Worm (Caenorhabditis elegans) whole organism, young adult: ENCODE data around the gene srh-287.

Experiments used
- C17E4.6 ChIP-seq: fragments of 200-800 bp; sonication (Bioruptor generic); IDR thresholded peaks from 2 replicates; pipeline ENCODE4 v1.3.6; 2022; ENCODE audit warnings: missing genetic modification reagents, missing genetic modification characterization, missing compliant biosample characterization
- F10E7.11 ChIP-seq: sonication (generic microtip); optimal IDR thresholded peaks from 2 replicates; lab custom pipeline; 2017; ENCODE audit warnings: mild to moderate bottlenecking, missing genetic modification characterization, moderate library complexity, missing compliant biosample characterization
- F39B2.1 ChIP-seq: fragments of 200-800 bp; sonication (Bioruptor generic); IDR thresholded peaks from 2 replicates; pipeline ENCODE4 v1.3.6; 2022; ENCODE audit warnings: missing genetic modification reagents, missing genetic modification characterization, missing compliant biosample characterization
- K12H6.12 ChIP-seq: fragments of 200-800 bp; sonication (Bioruptor generic); optimal IDR thresholded peaks from 2 replicates; lab custom pipeline; 2018; ENCODE audit warnings: mild to moderate bottlenecking, missing genetic modification characterization, missing compliant biosample characterization
- Y79H2A.3 ChIP-seq: fragments of 200-800 bp; sonication (Bioruptor generic); conservative IDR thresholded peaks from 2 replicates; pipeline ENCODE4 v1.3.6; 2022; ENCODE audit warnings: missing genetic modification reagents, missing genetic modification characterization, missing compliant biosample characterization
- ZK185.1 ChIP-seq: sonication (generic microtip); optimal IDR thresholded peaks from 2 replicates; lab custom pipeline; 2016; ENCODE audit warnings: mild to moderate bottlenecking, missing genetic modification characterization, missing compliant biosample characterization; ENCODE audit not compliant: poor library complexity, severe bottlenecking
- athp-1 ChIP-seq: sonication (generic microtip); optimal IDR thresholded peaks from 2 replicates; lab custom pipeline; 2017; ENCODE audit warnings: mild to moderate bottlenecking, missing genetic modification characterization, missing compliant biosample characterization
- attf-6 ChIP-seq: fragments of 200-800 bp; sonication (Bioruptor generic); IDR thresholded peaks from 2 replicates; pipeline ENCODE4 v1.3.6; 2022; ENCODE audit warnings: missing genetic modification reagents, missing genetic modification characterization, missing compliant biosample characterization
- bed-2 ChIP-seq: fragments of 200-800 bp; sonication (Bioruptor generic); IDR thresholded peaks from 2 replicates; pipeline ENCODE4 v1.3.6; 2022; ENCODE audit warnings: missing genetic modification reagents, missing genetic modification characterization, missing compliant biosample characterization
- cebp-1 ChIP-seq, 2 experiments: fragments of 200-800 bp in 1 of 2; sonication (Bioruptor generic) in 1 of 2; sonication (generic microtip) in 1 of 2; IDR thresholded peaks in 1 of 2; optimal IDR thresholded peaks in 1 of 2; 2 replicates each; pipeline versions ENCODE4 v1.3.6 to Lab custom; 2017 to 2022; ENCODE audit warnings: missing compliant biosample characterization in 2 of 2, missing genetic modification characterization in 2 of 2, mild to moderate bottlenecking in 1 of 2, missing genetic modification reagents in 1 of 2, moderate library complexity in 1 of 2
- dox-1 ChIP-seq: fragments of 200-800 bp; sonication (Bioruptor generic); IDR thresholded peaks from 2 replicates; pipeline ENCODE4 v1.3.6; 2022; ENCODE audit warnings: missing genetic modification reagents, missing genetic modification characterization, missing compliant biosample characterization
- dpl-1 ChIP-seq: fragments of 150-350 bp; optimal IDR thresholded peaks from 2 replicates; lab custom pipeline; 2014; ENCODE audit warnings: missing biosample characterization, missing genetic modification reagents, missing genetic modification characterization
- egrh-3 ChIP-seq: fragments of 200-800 bp; sonication (Bioruptor generic); IDR thresholded peaks from 2 replicates; pipeline ENCODE4 v1.3.6; 2022; ENCODE audit warnings: missing genetic modification reagents, missing genetic modification characterization, missing compliant biosample characterization
- ekl-4 ChIP-seq: fragments of 200-800 bp; sonication (Bioruptor generic); IDR thresholded peaks from 2 replicates; pipeline ENCODE4 v1.3.6; 2022; ENCODE audit warnings: missing genetic modification reagents, missing genetic modification characterization, missing compliant biosample characterization
- fkh-3 ChIP-seq: sonication (generic microtip); optimal IDR thresholded peaks from 2 replicates; lab custom pipeline; 2016; ENCODE audit warnings: mild to moderate bottlenecking, missing genetic modification characterization, missing compliant biosample characterization
- him-1 ChIP-seq: sonication (generic microtip); optimal IDR thresholded peaks from 2 replicates; lab custom pipeline; 2016; ENCODE audit warnings: missing genotype, missing genetic modification reagents, missing genetic modification characterization, missing compliant biosample characterization
- hsf-1 ChIP-seq: fragments of 200-800 bp; sonication (Bioruptor generic); IDR thresholded peaks from 2 replicates; pipeline ENCODE4 v1.3.6; 2022; ENCODE audit warnings: missing genetic modification reagents, missing genetic modification characterization, missing compliant biosample characterization
- lag-1 ChIP-seq: fragments of 200-800 bp; sonication (Bioruptor generic); IDR thresholded peaks from 2 replicates; pipeline ENCODE4 v1.3.6; 2022; ENCODE audit warnings: missing genetic modification reagents, missing genetic modification characterization, missing compliant biosample characterization
- let-607 ChIP-seq, 2 experiments: fragments of 200-800 bp in 1 of 2; sonication (Bioruptor generic) in 1 of 2; sonication (generic microtip) in 1 of 2; optimal IDR thresholded peaks; 2 replicates each; lab custom pipeline; 2016 to 2018; ENCODE audit warnings: mild to moderate bottlenecking in 2 of 2, missing compliant biosample characterization in 2 of 2, missing genetic modification characterization in 2 of 2, moderate library complexity in 2 of 2, missing genotype in 1 of 2
- lin-26 ChIP-seq: fragments of 200-800 bp; sonication (Bioruptor generic); IDR thresholded peaks from 2 replicates; pipeline ENCODE4 v1.3.6; 2022; ENCODE audit warnings: missing genetic modification reagents, missing genetic modification characterization, missing compliant biosample characterization
- lin-40 ChIP-seq: sonication (generic microtip); optimal IDR thresholded peaks from 2 replicates; lab custom pipeline; 2016; ENCODE audit warnings: missing genetic modification characterization, mild to moderate bottlenecking, missing compliant biosample characterization, missing genotype, missing genetic modification reagents
- lin-54 ChIP-seq: fragments of 200-800 bp; sonication (Bioruptor generic); optimal IDR thresholded peaks from 2 replicates; lab custom pipeline; 2018; ENCODE audit warnings: mild to moderate bottlenecking, missing genetic modification characterization, missing compliant biosample characterization
- madf-3 ChIP-seq: fragments of 200-800 bp; sonication (Bioruptor generic); IDR thresholded peaks from 2 replicates; pipeline ENCODE4 v1.3.6; 2022; ENCODE audit warnings: missing genetic modification reagents, missing genetic modification characterization, missing compliant biosample characterization
- mcd-1 ChIP-seq: fragments of 200-800 bp; sonication (Bioruptor generic); IDR thresholded peaks from 2 replicates; pipeline ENCODE4 v1.3.6; 2022; ENCODE audit warnings: missing genetic modification reagents, missing genetic modification characterization, missing compliant biosample characterization
- nhr-120 ChIP-seq: fragments of 200-800 bp; sonication (Bioruptor generic); IDR thresholded peaks from 2 replicates; pipeline ENCODE4 v1.3.6; 2022; ENCODE audit warnings: missing genetic modification characterization, missing compliant biosample characterization
- nhr-179 ChIP-seq: sonication (generic microtip); optimal IDR thresholded peaks from 2 replicates; lab custom pipeline; 2016; ENCODE audit warnings: mild to moderate bottlenecking, missing genetic modification characterization, missing compliant biosample characterization
- nhr-27 ChIP-seq: fragments of 200-800 bp; sonication (Bioruptor generic); optimal IDR thresholded peaks from 2 replicates; lab custom pipeline; 2018; ENCODE audit warnings: mild to moderate bottlenecking, missing genetic modification characterization, moderate library complexity, missing compliant biosample characterization
- pbrm-1 ChIP-seq: fragments of 200-800 bp; sonication (Bioruptor generic); IDR thresholded peaks from 2 replicates; pipeline ENCODE4 v1.3.6; 2022; ENCODE audit warnings: missing genetic modification reagents, missing genetic modification characterization, missing compliant biosample characterization
- rcor-1 ChIP-seq: fragments of 200-800 bp; sonication (Bioruptor generic); IDR thresholded peaks from 2 replicates; pipeline ENCODE4 v1.3.6; 2022; ENCODE audit warnings: missing genetic modification reagents, missing genetic modification characterization, missing compliant biosample characterization
- sea-2 ChIP-seq: fragments of 200-800 bp; sonication (Bioruptor generic); IDR thresholded peaks from 2 replicates; pipeline ENCODE4 v1.3.6; 2022; ENCODE audit warnings: missing genetic modification characterization, missing compliant biosample characterization
- snpc-1.3 ChIP-seq: sonication (generic microtip); optimal IDR thresholded peaks from 2 replicates; lab custom pipeline; 2017; ENCODE audit warnings: missing genetic modification characterization, mild to moderate bottlenecking, missing compliant biosample characterization, antibody characterized with exemption, moderate library complexity, missing genotype, missing genetic modification reagents; ENCODE audit not compliant: insufficient read depth
- snpc-4 ChIP-seq, 5 experiments: fragments of 150-350 bp in 1 of 5; sonication (generic microtip) in 4 of 5; optimal IDR thresholded peaks; 2 replicates each; lab custom pipeline; 2014 to 2018; ENCODE audit warnings: missing genetic modification characterization in 5 of 5, missing biosample characterization in 3 of 5, antibody characterized with exemption in 2 of 5, mild to moderate bottlenecking in 2 of 5, missing compliant biosample characterization in 2 of 5, missing genotype in 2 of 5, moderate library complexity in 2 of 5, missing genetic modification reagents in 1 of 5
- xnd-1 ChIP-seq: sonication (generic microtip); optimal IDR thresholded peaks from 2 replicates; lab custom pipeline; 2016; ENCODE audit warnings: missing genotype, missing genetic modification reagents, missing genetic modification characterization, missing compliant biosample characterization
- zfh-2 ChIP-seq: fragments of 200-800 bp; sonication (Bioruptor generic); conservative IDR thresholded peaks from 2 replicates; pipeline ENCODE4 v1.3.6; 2022; ENCODE audit warnings: missing genetic modification reagents, missing genetic modification characterization, missing compliant biosample characterization
- ztf-22 ChIP-seq: fragments of 200-800 bp; sonication (Bioruptor generic); optimal IDR thresholded peaks from 2 replicates; lab custom pipeline; 2018; ENCODE audit warnings: mild to moderate bottlenecking, missing genetic modification characterization, moderate library complexity, missing compliant biosample characterization
- ztf-25 ChIP-seq: fragments of 200-800 bp; sonication (Bioruptor generic); IDR thresholded peaks from 2 replicates; pipeline ENCODE4 v1.3.6; 2022; ENCODE audit warnings: missing genetic modification reagents, missing genetic modification characterization, missing compliant biosample characterization

The srh-287 gene

DNA sequence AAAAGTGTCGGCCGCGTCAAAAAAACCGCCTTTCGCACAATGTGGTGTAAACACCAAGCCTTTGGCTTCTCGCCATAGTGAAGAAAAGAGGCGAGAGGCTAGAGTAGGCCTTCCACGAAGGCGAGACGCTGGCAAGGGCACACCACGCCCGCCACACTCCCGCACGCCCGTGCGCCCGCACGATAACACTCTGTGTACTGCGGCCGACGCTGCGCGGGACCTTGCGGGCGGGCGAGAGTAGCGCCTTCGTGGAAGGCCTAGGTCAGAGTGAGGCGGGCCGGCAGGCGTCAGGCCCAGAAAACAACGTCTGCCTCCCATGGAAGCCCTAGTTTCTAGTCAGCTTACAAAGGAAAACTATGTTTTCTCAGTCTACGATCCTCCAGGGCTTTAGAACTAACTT lies 11.5 kb downstream of the srh-287 start:
- TF ChIP-seq madf-3 (0 out of 2 replicates have a peak, but pooled peaks have one; percentile 43), attf-6 (GFP tag; lab: Robert Waterston, UW) (no peak), egrh-3 (GFP tag; lab: Robert Waterston, UW) (peak; percentile 82; the same call in 1 of the 2 replicates), nhr-27 (no peak), dox-1 (GFP tag; lab: Robert Waterston, UW) (0 out of 2 replicates have a peak, but pooled peaks have one; percentile 11), lag-1 (GFP tag; lab: Robert Waterston, UW) (no peak), sea-2 (GFP tag; lab: Robert Waterston, UW) (no peak), F39B2.1 (0 out of 2 replicates have a peak, but pooled peaks have one; percentile 33), nhr-120 (GFP tag; lab: Robert Waterston, UW) (0 out of 2 replicates have a peak, but pooled peaks have one; percentile 27), zfh-2 (GFP tag; lab: Robert Waterston, UW) (peak; percentile 94)
- TF ChIP-seq, all 124 proteins: peak for 6

ce11 chrV:17818567-17818966 lies 17.9 kb downstream of the srh-287 start, which contains the start of gene srh-298:
Gene srh-298 (plus strand): TSS chrV:17818867.
- TF ChIP-seq bed-2 (no peak), ekl-4 (GFP tag; lab: Robert Waterston, UW) (no peak), nhr-120 (GFP tag; lab: Robert Waterston, UW) (no peak), sea-2 (GFP tag; lab: Robert Waterston, UW) (no peak), nhr-179 (tag; lab: Kevin White, UChicago) (no peak), let-607 (tag; optimal IDR thresholded peaks at IDR 0.05; lab: Kevin White, UChicago) (no peak), xnd-1 (tag; lab: Kevin White, UChicago) (no peak), C17E4.6 (GFP tag; lab: Robert Waterston, UW) (no peak)
- TF ChIP-seq, all 124 proteins: peak for 0

DNA sequence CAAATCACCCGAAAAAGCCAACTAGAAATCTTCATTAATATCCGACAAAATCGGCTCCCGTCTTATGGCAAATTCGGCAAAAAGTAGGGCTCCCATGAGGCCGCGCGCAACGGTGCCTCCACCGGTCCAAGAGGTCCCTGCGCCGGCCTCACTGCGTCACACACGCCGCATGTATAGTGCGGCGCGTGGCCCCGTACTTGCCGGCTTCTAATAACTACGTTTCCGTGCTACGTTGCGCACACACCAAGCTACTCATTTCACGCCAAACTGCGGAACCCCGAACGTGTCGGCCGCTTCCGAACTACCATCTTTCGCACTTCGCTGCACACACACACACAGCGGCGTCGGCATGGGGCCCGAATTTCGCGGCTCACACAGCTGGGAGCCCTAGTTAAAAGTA lies 19.1 kb downstream of the srh-287 start:
- TF ChIP-seq egrh-3 (GFP tag; lab: Robert Waterston, UW): peak; percentile 45; the same call in 1 of the 2 replicates
- 0 out of 2 replicates have a peak, but pooled peaks have one; percentile 33 for TF ChIP-seq pbrm-1 (GFP tag; lab: Robert Waterston, UW)
- no peak for TF ChIP-seq F10E7.11 (tag; lab: Kevin White, UChicago)
- TF ChIP-seq zfh-2 (GFP tag; lab: Robert Waterston, UW): peak; percentile 80
- TF ChIP-seq hsf-1 (GFP tag; lab: Robert Waterston, UW): no peak
- no peak for TF ChIP-seq him-1 (tag; lab: Kevin White, UChicago)
- no peak for TF ChIP-seq snpc-4 (GFP tag; optimal IDR thresholded peaks at IDR 0.05; lab: Kevin White, UChicago)
- TF ChIP-seq snpc-4 (tag; optimal IDR thresholded peaks at IDR 0.05; lab: Kevin White, UChicago): no peak
- TF ChIP-seq mcd-1: no peak
- no peak for TF ChIP-seq fkh-3 (tag; lab: Kevin White, UChicago)
- no peak for TF ChIP-seq Y79H2A.3 (GFP tag; lab: Robert Waterston, UW)
- no peak for TF ChIP-seq dpl-1
- no peak for TF ChIP-seq lin-54
- TF ChIP-seq ztf-22 (GFP tag; lab: Kevin White, UChicago): no peak
- TF ChIP-seq snpc-1.3 (tag; lab: Kevin White, UChicago): no peak
- TF ChIP-seq nhr-27: no peak
- no peak for TF ChIP-seq rcor-1 (GFP tag; lab: Robert Waterston, UW)
- no peak for TF ChIP-seq K12H6.12 (tag; lab: Kevin White, UChicago)
- no peak for TF ChIP-seq ztf-25
- TF ChIP-seq, all 124 proteins: peak for 3

- TF ChIP-seq lin-26 (GFP tag; lab: Robert Waterston, UW) (no peak), cebp-1 (GFP tag; IDR thresholded peaks at IDR 0.05; lab: Robert Waterston, UW) (no peak), cebp-1 (tag; optimal IDR thresholded peaks at IDR 0.05; lab: Kevin White, UChicago) (no peak), lin-40 (tag; lab: Kevin White, UChicago) (no peak), athp-1 (tag; lab: Kevin White, UChicago) (no peak), ZK185.1 (tag; lab: Kevin White, UChicago) (no peak)
Measured at ce11 chrV:17821805-17822204, 21.2 kb downstream of the srh-287 start, which contains the start of gene srh-300. Gene srh-300 (plus strand): TSS chrV:17822105.
